Fruit fly (Drosophila melanogaster): ENCODE results near the gene CG3902.

DNA sequence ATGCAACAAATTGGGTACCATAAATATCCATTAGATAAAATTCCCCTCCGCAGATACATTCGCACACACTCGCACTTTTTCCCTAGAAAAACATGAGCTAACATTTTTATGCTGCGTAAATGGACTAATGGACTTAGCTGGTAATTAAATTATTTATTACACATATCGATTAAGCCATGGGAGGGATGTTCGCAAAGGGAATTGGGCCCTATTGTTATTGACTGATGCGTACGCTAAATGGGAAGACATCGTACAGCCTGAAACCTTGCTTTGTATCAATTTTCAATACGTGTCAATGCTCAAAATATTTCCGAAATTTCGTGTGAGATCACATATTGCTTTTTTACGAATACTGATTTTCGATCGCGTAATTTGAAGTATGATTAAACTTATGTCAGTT, 26.7 kb upstream of the CG3902 start, which contains the start of gene CG43049:
- TF ChIP-seq CTCF (optimal IDR thresholded peaks at IDR 0.05) (no peak), CG8478 (optimal IDR thresholded peaks at IDR 0.05) (no peak)

All from S2 (cell line).